Worm (Caenorhabditis elegans): ENCODE data around the gene lge-1.

- TF ChIP-seq ama-1 (optimal IDR thresholded peaks at IDR 0.05) (no peak), tbx-2 (tag; optimal IDR thresholded peaks at IDR 0.05) (no peak), pha-4 (tag; optimal IDR thresholded peaks at IDR 0.05) (no peak)
Measured at ce11 chrX:10965508-10965907, 843 bp upstream of the lge-1 start.

All from whole organism, late embryonic.